Fruit fly (Drosophila melanogaster) whole organism, embryonic: ENCODE results near the gene CG14883.

ENCODE experiments used
- C15 ChIP-seq: fragments of 200-800 bp; sonication (Bioruptor generic); IDR thresholded peaks from 3 replicates; pipeline ENCODE4 v1.3.6; 2022; ENCODE audit warnings: missing biosample characterization, missing genetic modification characterization
- CG31365 ChIP-seq: fragments of 200-800 bp; sonication (Bioruptor generic); optimal IDR thresholded peaks from 2 replicates; lab custom pipeline; 2018; ENCODE audit warnings: missing biosample characterization, mild to moderate bottlenecking, missing genetic modification characterization
- CG3838 ChIP-seq: fragments of 200-800 bp; sonication (Bioruptor generic); optimal IDR thresholded peaks from 3 replicates; lab custom pipeline; 2016; ENCODE audit warnings: missing biosample characterization, missing genetic modification characterization
- CG4282 ChIP-seq: fragments of 200-800 bp; sonication (Bioruptor generic); optimal IDR thresholded peaks from 2 replicates; lab custom pipeline; 2016; ENCODE audit warnings: missing biosample characterization, missing genetic modification characterization
- CG6765 ChIP-seq: fragments of 200-800 bp; sonication (Bioruptor generic); optimal IDR thresholded peaks from 3 replicates; lab custom pipeline; 2017; ENCODE audit warnings: missing biosample characterization, mild to moderate bottlenecking, missing genetic modification characterization
- CG9876 ChIP-seq: fragments of 200-800 bp; sonication (Bioruptor generic); optimal IDR thresholded peaks from 2 replicates; lab custom pipeline; 2016; ENCODE audit warnings: missing biosample characterization, missing genetic modification characterization
- Xbp1 ChIP-seq: fragments of 200-800 bp; sonication (Bioruptor generic); optimal IDR thresholded peaks from 3 replicates; lab custom pipeline; 2016; ENCODE audit warnings: missing biosample characterization, mild to moderate bottlenecking, missing genetic modification characterization
- amos ChIP-seq: fragments of 200-800 bp; sonication (Bioruptor generic); IDR thresholded peaks from 2 replicates; pipeline ENCODE4 v1.3.6; 2022; ENCODE audit warnings: missing biosample characterization, missing genetic modification characterization; ENCODE audit not compliant: partially characterized antibody
- dpn ChIP-seq, 2 experiments: fragments of 200-800 bp; sonication (Bioruptor generic); optimal IDR thresholded peaks; 3 replicates each; lab custom pipeline; 2016; ENCODE audit warnings: missing biosample characterization in 2 of 2, missing genetic modification characterization in 2 of 2
- hth ChIP-seq: fragments of >200 bp; optimal IDR thresholded peaks from 2 replicates; lab custom pipeline; 2017; ENCODE audit warnings: inconsistent platforms
- lov ChIP-seq, 2 experiments: fragments of 200-800 bp in 1 of 2; fragments of >200 bp in 1 of 2; sonication (Bioruptor generic) in 1 of 2; IDR thresholded peaks in 1 of 2; optimal IDR thresholded peaks in 1 of 2; 2 replicates in 1 of 2; 3 replicates in 1 of 2; pipeline versions ENCODE4 v1.3.6 to Lab custom; 2017 to 2022; ENCODE audit warnings: missing biosample characterization in 1 of 2, missing genetic modification characterization in 1 of 2
- sc ChIP-seq, 3 experiments: fragments of >200 bp in 2 of 3; fragments of 200-800 bp in 1 of 3; sonication (Bioruptor generic) in 1 of 3; optimal IDR thresholded peaks; 2 replicates in 2 of 3; 3 replicates in 1 of 3; lab custom pipeline; 2017; ENCODE audit warnings: mild to moderate bottlenecking in 1 of 3, missing biosample characterization in 1 of 3, missing genetic modification characterization in 1 of 3, missing genetic modification reagents in 1 of 3
- stwl ChIP-seq: fragments of 200-800 bp; sonication (Bioruptor generic); optimal IDR thresholded peaks from 3 replicates; lab custom pipeline; 2018; ENCODE audit warnings: missing biosample characterization, mild to moderate bottlenecking, missing genetic modification characterization, moderate library complexity

- TF ChIP-seq CG3838 (GFP tag; lab: Kevin White, UChicago) (no peak), hth (lab: Kevin White, UChicago) (no peak), dpn (GFP tag; optimal IDR thresholded peaks at IDR 0.05; lab: Kevin White, UChicago) (no peak), CG6765 (GFP tag; lab: Kevin White, UChicago) (no peak), sc (optimal IDR thresholded peaks at IDR 0.05; lab: Kevin White, UChicago) (no peak), sc (GFP tag; optimal IDR thresholded peaks at IDR 0.05; lab: Kevin White, UChicago) (no peak), CG4282 (no peak), amos (peak; percentile 89), CG9876 (GFP tag; lab: Kevin White, UChicago) (no peak), C15 (no peak), CG31365 (tag; lab: Kevin White, UChicago) (no peak), stwl (peak; percentile 57), Xbp1 (GFP tag; lab: Kevin White, UChicago) (no peak), lov (optimal IDR thresholded peaks at IDR 0.05; lab: Kevin White, UChicago) (no peak), lov (GFP tag; IDR thresholded peaks at IDR 0.05; lab: Robert Waterston, UW) (no peak)
These were observed 28.1 kb downstream of the CG14883 start, which contains the start of gene Der-2 for dm6 chr3R:16483877-16484417.
